Fruit fly (Drosophila melanogaster) whole organism, wandering third instar larva: Measurements from ENCODE around the gene CG34408.
A peak's percentile ranks its signal among the peaks of the same experiment; 100 is the strongest.

Experiments used
- Abd-B ChIP-seq: fragments of >200 bp; optimal IDR thresholded peaks from 2 replicates; lab custom pipeline; 2017; ENCODE audit warnings: missing biosample characterization, missing genetic modification characterization
- CG32264 ChIP-seq: fragments of 200-800 bp; sonication (Bioruptor generic); optimal IDR thresholded peaks from 2 replicates; lab custom pipeline; 2016; ENCODE audit warnings: missing biosample characterization, missing genetic modification characterization
- CG9705 ChIP-seq: fragments of 200-800 bp; sonication (Bioruptor generic); optimal IDR thresholded peaks from 2 replicates; lab custom pipeline; 2018; ENCODE audit warnings: missing biosample characterization, mild to moderate bottlenecking, missing genetic modification characterization
- CrebA ChIP-seq: fragments of 200-800 bp; sonication (Bioruptor generic); optimal IDR thresholded peaks from 2 replicates; lab custom pipeline; 2016; ENCODE audit warnings: missing biosample characterization, mild to moderate bottlenecking, missing genetic modification characterization, borderline replicate concordance
- Dfd ChIP-seq: fragments of >200 bp; optimal IDR thresholded peaks from 2 replicates; lab custom pipeline; 2017; ENCODE audit warnings: missing biosample characterization, missing genetic modification characterization
- Dif ChIP-seq: fragments of 200-275, 200-300 bp; sonication (Bioruptor generic); optimal IDR thresholded peaks from 2 replicates; lab custom pipeline; 2018; ENCODE audit warnings: missing biosample characterization, missing genetic modification characterization; ENCODE audit not compliant: partially characterized antibody
- GATAd ChIP-seq: sonication (Bioruptor generic); optimal IDR thresholded peaks from 2 replicates; lab custom pipeline; 2016; ENCODE audit warnings: missing biosample characterization, missing genetic modification characterization
- HLH106 ChIP-seq: fragments of 200-800 bp; optimal IDR thresholded peaks from 3 replicates; lab custom pipeline; 2019; ENCODE audit warnings: missing biosample characterization, mild to moderate bottlenecking, missing genetic modification characterization, moderate library complexity
- Hnf4 ChIP-seq: fragments of 200-800 bp; sonication (Bioruptor generic); optimal IDR thresholded peaks from 2 replicates; lab custom pipeline; 2016; ENCODE audit warnings: missing biosample characterization, mild to moderate bottlenecking, missing genetic modification characterization
- Hr78 ChIP-seq: fragments of >200 bp; optimal IDR thresholded peaks from 2 replicates; lab custom pipeline; 2017; ENCODE audit warnings: missing biosample characterization, missing genetic modification characterization
- Hr83 ChIP-seq: fragments of 200-300 bp; sonication (Bioruptor generic); optimal IDR thresholded peaks from 2 replicates; lab custom pipeline; 2016; ENCODE audit warnings: missing biosample characterization, mild to moderate bottlenecking, missing genetic modification characterization, moderate library complexity; ENCODE audit not compliant: poor library complexity, severe bottlenecking
- Jra ChIP-seq: sonication (Bioruptor generic); optimal IDR thresholded peaks from 2 replicates; lab custom pipeline; 2016; ENCODE audit warnings: missing biosample characterization, missing genetic modification characterization
- Mio ChIP-seq: sonication (Bioruptor generic); optimal IDR thresholded peaks from 2 replicates; lab custom pipeline; 2016; ENCODE audit warnings: missing biosample characterization, missing genetic modification characterization
- Myc ChIP-seq: fragments of >200 bp; optimal IDR thresholded peaks from 2 replicates; lab custom pipeline; 2017
- N ChIP-seq: fragments of >200 bp; optimal IDR thresholded peaks from 2 replicates; lab custom pipeline; 2018; ENCODE audit warnings: missing biosample characterization, missing external identifiers, missing genetic modification characterization
- OdsH ChIP-seq: fragments of 200-800 bp; sonication (Bioruptor generic); optimal IDR thresholded peaks from 2 replicates; lab custom pipeline; 2016; ENCODE audit warnings: missing biosample characterization, mild to moderate bottlenecking, missing genetic modification characterization
- Rel ChIP-seq, 2 experiments: fragments of 200-800 bp; sonication (Bioruptor generic) in 1 of 2; optimal IDR thresholded peaks; 2 replicates in 1 of 2; 3 replicates in 1 of 2; lab custom pipeline; 2016 to 2019; ENCODE audit warnings: mild to moderate bottlenecking in 2 of 2, missing biosample characterization in 2 of 2, missing genetic modification characterization in 2 of 2, moderate library complexity in 1 of 2
- Sp1 ChIP-seq: fragments of 200-800 bp; sonication (Bioruptor generic); optimal IDR thresholded peaks from 3 replicates; lab custom pipeline; 2019; ENCODE audit warnings: missing biosample characterization, mild to moderate bottlenecking, missing genetic modification characterization, moderate library complexity
- Vsx2 ChIP-seq: fragments of 200-300, 225-300 bp; sonication (Bioruptor generic); optimal IDR thresholded peaks from 2 replicates; lab custom pipeline; 2018; ENCODE audit warnings: missing biosample characterization, missing genetic modification characterization; ENCODE audit not compliant: partially characterized antibody
- br ChIP-seq: fragments of 200-800 bp; sonication (Bioruptor generic); optimal IDR thresholded peaks from 2 replicates; lab custom pipeline; 2016; ENCODE audit warnings: missing biosample characterization, missing genetic modification characterization
- brk ChIP-seq: fragments of 200-800 bp; sonication (Bioruptor generic); optimal IDR thresholded peaks from 2 replicates; lab custom pipeline; 2016; ENCODE audit warnings: missing biosample characterization, mild to moderate bottlenecking, missing genetic modification characterization
- dl ChIP-seq, 2 experiments: fragments of 175-275, 200-275 bp in 1 of 2; fragments of 200-275 bp in 1 of 2; sonication (Bioruptor generic); optimal IDR thresholded peaks; lab custom pipeline; 2018; ENCODE audit warnings: mild to moderate bottlenecking in 2 of 2, missing biosample characterization in 2 of 2, missing genetic modification characterization in 2 of 2, moderate library complexity in 2 of 2; ENCODE audit not compliant: partially characterized antibody in 2 of 2, insufficient read depth in 1 of 2
- dmrt93B ChIP-seq: fragments of 200-800 bp; sonication (Bioruptor generic); optimal IDR thresholded peaks from 2 replicates; lab custom pipeline; 2018; ENCODE audit warnings: missing biosample characterization, mild to moderate bottlenecking, missing genetic modification characterization
- dsf ChIP-seq: sonication (Bioruptor generic); optimal IDR thresholded peaks from 2 replicates; lab custom pipeline; 2016; ENCODE audit warnings: missing biosample characterization, missing genetic modification characterization, borderline replicate concordance
- ey ChIP-seq: fragments of 200-800 bp; sonication (Bioruptor generic); optimal IDR thresholded peaks from 2 replicates; lab custom pipeline; 2016; ENCODE audit warnings: missing biosample characterization, missing genetic modification characterization
- foxo ChIP-seq, 2 experiments: fragments of 200-800 bp; sonication (Bioruptor generic); optimal IDR thresholded peaks; 2 replicates in 1 of 2; 3 replicates in 1 of 2; lab custom pipeline; 2016 to 2017; ENCODE audit warnings: missing biosample characterization in 2 of 2, missing genetic modification characterization in 2 of 2
- fru ChIP-seq: fragments of 200-800 bp; sonication (Bioruptor generic); optimal IDR thresholded peaks from 3 replicates; lab custom pipeline; 2016; ENCODE audit warnings: missing biosample characterization, mild to moderate bottlenecking, missing genetic modification characterization
- h ChIP-seq: fragments of 200-800 bp; sonication (Bioruptor generic); optimal IDR thresholded peaks from 3 replicates; lab custom pipeline; 2016; ENCODE audit warnings: missing biosample characterization, mild to moderate bottlenecking, missing genetic modification characterization
- jim ChIP-seq: fragments of 175-275, 200-325 bp; sonication (Bioruptor generic); optimal IDR thresholded peaks from 2 replicates; lab custom pipeline; 2016; ENCODE audit warnings: missing biosample characterization, mild to moderate bottlenecking, missing genetic modification characterization
- lola ChIP-seq: fragments of >200 bp; optimal IDR thresholded peaks from 2 replicates; lab custom pipeline; 2017; ENCODE audit warnings: missing biosample characterization, missing genetic modification characterization
- pan ChIP-seq: fragments of >200 bp; optimal IDR thresholded peaks from 2 replicates; lab custom pipeline; 2017
- psq ChIP-seq: fragments of 200-800 bp; sonication (Bioruptor generic); optimal IDR thresholded peaks from 3 replicates; lab custom pipeline; 2017; ENCODE audit warnings: missing biosample characterization, mild to moderate bottlenecking, missing genetic modification characterization, moderate library complexity
- rgr ChIP-seq: fragments of 200-800 bp; sonication (Bioruptor generic); optimal IDR thresholded peaks from 3 replicates; lab custom pipeline; 2016; ENCODE audit warnings: missing biosample characterization, mild to moderate bottlenecking, missing genetic modification characterization
- sage ChIP-seq: fragments of 200-800 bp; sonication (Bioruptor generic); optimal IDR thresholded peaks from 2 replicates; lab custom pipeline; 2016; ENCODE audit warnings: missing biosample characterization, mild to moderate bottlenecking, missing genetic modification characterization
- sv ChIP-seq: fragments of 200-800 bp; sonication (Bioruptor generic); optimal IDR thresholded peaks from 3 replicates; lab custom pipeline; 2016; ENCODE audit warnings: missing biosample characterization, missing genetic modification characterization
- tai ChIP-seq: sonication (Bioruptor generic); optimal IDR thresholded peaks from 2 replicates; lab custom pipeline; 2016; ENCODE audit warnings: missing biosample characterization, missing genetic modification characterization
- usp ChIP-seq: fragments of >200 bp; optimal IDR thresholded peaks from 2 replicates; lab custom pipeline; 2017; ENCODE audit warnings: missing biosample characterization, missing genetic modification characterization
- woc ChIP-seq: sonication (Bioruptor generic); optimal IDR thresholded peaks from 2 replicates; lab custom pipeline; 2016; ENCODE audit warnings: missing biosample characterization, mild to moderate bottlenecking, missing genetic modification characterization

CG34408 gene

dm6 chrX:10211128-10211914 lies 8.6 kb upstream of the CG34408 start:
- no peak for TF ChIP-seq Rel (GFP tag; optimal IDR thresholded peaks at IDR 0.05; lab: Kevin White, UChicago)
- TF ChIP-seq Rel (tag; optimal IDR thresholded peaks at IDR 0.05; lab: Kevin White, UChicago), result peak; percentile 41
- peak; percentile 11 for TF ChIP-seq tai (GFP tag; lab: Kevin White, UChicago)
- no peak for TF ChIP-seq lola
- no peak for TF ChIP-seq Hr78 (GFP tag; lab: Kevin White, UChicago)
- TF ChIP-seq jim (GFP tag; lab: Kevin White, UChicago), result no peak
- TF ChIP-seq Mio (GFP tag; lab: Kevin White, UChicago), result no peak
- peak; percentile 83 for TF ChIP-seq h (GFP tag; lab: Kevin White, UChicago)
- peak; percentile 75 for TF ChIP-seq Dif
- TF ChIP-seq dsf (GFP tag; lab: Kevin White, UChicago), result no peak
- peak; percentile 76 for TF ChIP-seq rgr (GFP tag; lab: Kevin White, UChicago)
- no peak for TF ChIP-seq GATAd (GFP tag; lab: Kevin White, UChicago)
- peak; percentile 81 for TF ChIP-seq OdsH
- TF ChIP-seq fru (GFP tag; lab: Kevin White, UChicago), result peak; percentile 84
- TF ChIP-seq CrebA (GFP tag; lab: Kevin White, UChicago), result no peak
- no peak for TF ChIP-seq pan (lab: Kevin White, UChicago)
- no peak for TF ChIP-seq Dfd
- TF ChIP-seq HLH106 (tag; lab: Kevin White, UChicago), result peak; percentile 90
- peak; percentile 88 for TF ChIP-seq Sp1 (GFP tag; lab: Kevin White, UChicago)
- TF ChIP-seq dl (GFP tag; optimal IDR thresholded peaks at IDR 0.05; lab: Kevin White, UChicago; ENCODE audit: insufficient read depth in 1 of 2, partially characterized antibody in 2 of 2), result peak; percentile 3 to 67
- TF ChIP-seq woc (GFP tag; lab: Kevin White, UChicago), result peak; percentile 69
- no peak for TF ChIP-seq Vsx2
- no peak for TF ChIP-seq brk
- TF ChIP-seq Hr83, result peak; percentile 44
- no peak for TF ChIP-seq Myc
- no peak for TF ChIP-seq usp
- TF ChIP-seq Jra, result peak; percentile 1
- TF ChIP-seq Abd-B, result no peak
- peak; percentile 2 for TF ChIP-seq sage
- TF ChIP-seq CG9705 (GFP tag; lab: Kevin White, UChicago), result peak; percentile 25
- peak; percentile 71 for TF ChIP-seq dmrt93B (GFP tag; lab: Kevin White, UChicago)
- TF ChIP-seq Hnf4 (GFP tag; lab: Kevin White, UChicago), result peak; percentile 25
- TF ChIP-seq ey (GFP tag; lab: Kevin White, UChicago), result peak; percentile 85
- peak; percentile 74 for TF ChIP-seq br
- peak; percentile 71 for TF ChIP-seq CG32264 (GFP tag; lab: Kevin White, UChicago)
- TF ChIP-seq foxo (GFP tag; optimal IDR thresholded peaks at IDR 0.05; lab: Kevin White, UChicago), result peak in 1 of 2 experiments; percentile 84
- TF ChIP-seq psq, result peak; percentile 85
- TF ChIP-seq N (GFP tag; lab: Kevin White, UChicago), result no peak
- TF ChIP-seq sv (GFP tag; lab: Kevin White, UChicago), result no peak
- TF ChIP-seq, all 38 proteins: peak for 22

DNA sequence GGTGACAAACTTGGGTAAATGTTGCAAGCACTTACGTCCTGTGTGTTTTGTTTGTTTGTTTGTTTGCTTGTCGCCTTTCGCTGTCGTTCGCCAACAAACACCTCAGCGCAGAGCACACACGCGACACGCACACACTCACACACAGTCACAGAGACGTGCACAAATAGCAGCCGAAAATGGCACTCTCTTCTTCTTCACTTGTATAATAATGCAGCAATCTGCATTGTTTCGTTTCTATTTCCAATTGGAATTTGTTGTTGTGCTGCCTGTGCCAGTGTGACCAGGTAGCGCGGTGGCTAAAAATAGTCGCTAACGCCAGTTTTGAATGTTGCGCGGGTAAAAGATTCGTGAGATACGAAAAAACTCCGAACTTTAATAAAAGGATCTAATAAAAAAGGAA lies 7.8 kb upstream of the CG34408 start, which contains the start of gene Ypel:
TSS of gene Ypel (minus strand) at position 257 of the 400 bp plus-strand sequence.
- no peak for TF ChIP-seq Hr78 (GFP tag; lab: Kevin White, UChicago)
- TF ChIP-seq Mio (GFP tag; lab: Kevin White, UChicago), result no peak
- no peak for TF ChIP-seq CG9705 (GFP tag; lab: Kevin White, UChicago)
- no peak for TF ChIP-seq Rel (GFP tag; optimal IDR thresholded peaks at IDR 0.05; lab: Kevin White, UChicago)
- peak; percentile 20 for TF ChIP-seq Rel (tag; optimal IDR thresholded peaks at IDR 0.05; lab: Kevin White, UChicago)
